Worm (Caenorhabditis elegans) whole organism, midembryonic: ENCODE data around the gene C49H3.6.

Experiments
- T22C8.4 ChIP-seq: fragments of 200-800 bp; sonication (Bioruptor generic); IDR thresholded peaks from 2 replicates; pipeline ENCODE4 v1.3.6; 2022; ENCODE audit warnings: missing genetic modification characterization, missing compliant biosample characterization
- cog-1 ChIP-seq: sonication (generic microtip); optimal IDR thresholded peaks from 2 replicates; lab custom pipeline; 2016; ENCODE audit warnings: missing genetic modification characterization, missing compliant biosample characterization
- flt-1 ChIP-seq: fragments of 200-800 bp; sonication (Bioruptor generic); IDR thresholded peaks from 2 replicates; pipeline ENCODE4 v1.3.6; 2022; ENCODE audit warnings: missing genetic modification characterization, missing compliant biosample characterization
- klf-2 ChIP-seq: fragments of 200-800 bp; sonication (Bioruptor generic); conservative IDR thresholded peaks from 2 replicates; pipeline ENCODE4 v1.3.6; 2022; ENCODE audit warnings: missing genetic modification reagents, missing genetic modification characterization, missing compliant biosample characterization
- med-1 ChIP-seq: sonication (generic microtip); optimal IDR thresholded peaks from 2 replicates; lab custom pipeline; 2017; ENCODE audit warnings: missing genetic modification characterization, mild to moderate bottlenecking, missing compliant biosample characterization, antibody characterized with exemption, missing genetic modification reagents; ENCODE audit not compliant: insufficient read depth
- ref-1 ChIP-seq: fragments of 200-800 bp; sonication (Bioruptor generic); conservative IDR thresholded peaks from 2 replicates; pipeline ENCODE4 v1.3.6; 2022; ENCODE audit warnings: missing genetic modification reagents, missing genetic modification characterization, missing compliant biosample characterization
- tab-1 ChIP-seq: fragments of 200-800 bp; sonication (Bioruptor generic); IDR thresholded peaks from 2 replicates; pipeline ENCODE4 v1.3.6; 2022; ENCODE audit warnings: missing genetic modification characterization, missing compliant biosample characterization
- ztf-23 ChIP-seq: fragments of 200-800 bp; sonication (Bioruptor generic); IDR thresholded peaks from 2 replicates; pipeline ENCODE4 v1.3.6; 2022; ENCODE audit warnings: missing genetic modification reagents, missing genetic modification characterization, missing compliant biosample characterization
- ztf-29 ChIP-seq: fragments of 200-800 bp; sonication (Bioruptor generic); IDR thresholded peaks from 2 replicates; pipeline ENCODE4 v1.3.6; 2022; ENCODE audit warnings: missing genetic modification reagents, missing genetic modification characterization, missing compliant biosample characterization

ce11 chrIV:7943272-7943671 is 39.7 kb downstream of the C49H3.6 start:
- no peak for TF ChIP-seq flt-1
- no peak for TF ChIP-seq tab-1
- no peak for TF ChIP-seq T22C8.4 (GFP tag; lab: Robert Waterston, UW)
- no peak for TF ChIP-seq klf-2
- TF ChIP-seq ztf-23 (GFP tag; lab: Robert Waterston, UW): no peak
- TF ChIP-seq ztf-29 (GFP tag; lab: Robert Waterston, UW): no peak
- TF ChIP-seq ref-1 (GFP tag; lab: Robert Waterston, UW): no peak
- no peak for TF ChIP-seq cog-1 (tag; lab: Kevin White, UChicago)
- TF ChIP-seq med-1: no peak
